Worm (Caenorhabditis elegans): ENCODE data around the gene elt-2.

The elt-2 gene

DNA sequence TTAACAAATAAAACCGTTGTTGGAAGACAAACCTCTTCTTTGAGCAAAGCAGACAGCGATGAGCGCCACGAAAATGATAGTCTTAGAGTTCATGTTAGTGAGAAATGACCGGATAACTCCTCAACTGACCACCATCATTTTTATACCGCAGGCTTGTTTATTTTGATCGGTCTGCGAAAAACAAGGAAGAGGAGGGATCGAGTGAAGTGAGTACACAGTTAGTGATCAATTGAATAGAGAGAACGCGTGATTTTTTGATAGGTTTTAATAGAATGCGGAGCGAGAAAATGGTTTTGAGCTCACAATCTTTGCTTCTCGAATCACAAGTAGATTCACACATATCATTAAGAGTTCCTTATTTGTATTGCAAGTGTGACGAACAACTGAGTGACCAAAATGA, 40.3 kb downstream of the elt-2 start, which contains the start of gene F14F3.4:
F14F3.4 (minus strand) TSS at position 101 of the 400 bp plus-strand sequence.
- TF ChIP-seq zag-1 (tag; optimal IDR thresholded peaks at IDR 0.05) (no peak), lin-11 (tag; optimal IDR thresholded peaks at IDR 0.05) (no peak), ztf-1 (GFP tag; conservative IDR thresholded peaks at IDR 0.05) (no peak), fos-1 (tag; optimal IDR thresholded peaks at IDR 0.05) (no peak), sem-4 (tag; optimal IDR thresholded peaks at IDR 0.05) (no peak), Y55F3AM.14 (GFP tag; optimal IDR thresholded peaks at IDR 0.05) (no peak), unc-62 (GFP tag; optimal IDR thresholded peaks at IDR 0.05) (no peak)

DNA sequence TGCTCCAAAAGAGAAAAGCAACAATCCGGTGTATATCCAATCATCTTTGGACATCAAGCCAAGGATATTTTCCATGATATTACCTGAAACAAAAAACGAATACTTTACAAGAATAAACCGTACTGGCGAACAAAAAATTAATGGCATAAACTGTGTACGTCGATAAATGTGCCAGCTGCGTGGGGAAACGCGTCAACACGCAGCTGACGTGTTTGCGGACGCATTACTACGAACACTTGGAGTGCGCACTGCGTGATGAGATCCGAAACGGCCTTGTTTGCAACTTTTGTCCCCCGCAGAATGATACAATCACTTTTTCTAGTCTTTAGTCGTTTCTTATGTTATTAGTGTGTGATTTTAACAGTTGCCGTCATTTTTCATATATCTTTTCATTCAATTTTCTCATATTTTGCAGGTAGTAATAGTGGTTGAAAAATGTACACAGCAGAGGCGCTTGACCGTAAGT, 43.5 kb downstream of the elt-2 start, which contains the start of the genes mboa-7 and git-1:
mboa-7 (minus strand) TSS at position 83 of the 466 bp plus-strand sequence.
git-1 (plus strand) TSS at position 416 of the 466 bp plus-strand sequence.
- TF ChIP-seq elt-3 (tag; optimal IDR thresholded peaks at IDR 0.05) (no peak), alr-1 (tag; optimal IDR thresholded peaks at IDR 0.05) (no peak), nhr-23 (tag; optimal IDR thresholded peaks at IDR 0.05) (no peak), crh-2 (tag; optimal IDR thresholded peaks at IDR 0.05) (peak; percentile 59), nhr-11 (tag; optimal IDR thresholded peaks at IDR 0.05) (no peak), mdl-1 (tag; optimal IDR thresholded peaks at IDR 0.05) (peak in 1 of 2 experiments; percentile 15), sma-9 (GFP tag; optimal IDR thresholded peaks at IDR 0.05) (peak; percentile 77), sma-9 (tag; optimal IDR thresholded peaks at IDR 0.05) (no peak), C34F6.9 (tag; optimal IDR thresholded peaks at IDR 0.05) (peak; percentile 42), nhr-77 (tag; optimal IDR thresholded peaks at IDR 0.05) (no peak), nhr-237 (tag; optimal IDR thresholded peaks at IDR 0.05) (no peak), lsy-2 (tag; optimal IDR thresholded peaks at IDR 0.05) (peak in 1 of 2 experiments; percentile 66), egl-27 (tag; optimal IDR thresholded peaks at IDR 0.05) (peak; percentile 6), zag-1 (tag; optimal IDR thresholded peaks at IDR 0.05) (no peak), ztf-11 (tag; optimal IDR thresholded peaks at IDR 0.05) (no peak), ceh-82 (tag; optimal IDR thresholded peaks at IDR 0.05) (no peak), blmp-1 (tag; optimal IDR thresholded peaks at IDR 0.05; ENCODE audit: insufficient read depth) (no peak), nhr-21 (tag; optimal IDR thresholded peaks at IDR 0.05) (peak; percentile 40), mab-5 (tag; optimal IDR thresholded peaks at IDR 0.05) (peak; percentile 26), elt-1 (tag; optimal IDR thresholded peaks at IDR 0.05) (no peak), aly-2 (tag; optimal IDR thresholded peaks at IDR 0.05) (no peak), dmd-4 (tag; optimal IDR thresholded peaks at IDR 0.05) (no peak), lin-39 (tag; optimal IDR thresholded peaks at IDR 0.05) (no peak), Y55F3AM.14 (GFP tag; optimal IDR thresholded peaks at IDR 0.05) (no peak), sma-3 (GFP tag; optimal IDR thresholded peaks at IDR 0.05) (peak; percentile 73), unc-55 (GFP tag; optimal IDR thresholded peaks at IDR 0.05) (peak; percentile 68), unc-39 (tag; optimal IDR thresholded peaks at IDR 0.05) (no peak), lin-13 (GFP tag; optimal IDR thresholded peaks at IDR 0.05) (peak; percentile 47), nhr-12 (tag; optimal IDR thresholded peaks at IDR 0.05) (no peak), skn-1 (tag; optimal IDR thresholded peaks at IDR 0.05) (no peak), F13H6.1 (tag; optimal IDR thresholded peaks at IDR 0.05) (peak; percentile 56), ztf-4 (tag; optimal IDR thresholded peaks at IDR 0.05) (no peak), ZK546.5 (tag; optimal IDR thresholded peaks at IDR 0.05) (no peak), unc-62 (GFP tag; optimal IDR thresholded peaks at IDR 0.05) (no peak), ama-1 (optimal IDR thresholded peaks at IDR 0.05) (no peak), ztf-1 (GFP tag; conservative IDR thresholded peaks at IDR 0.05) (no peak), sem-4 (tag; optimal IDR thresholded peaks at IDR 0.05) (peak; percentile 43), peb-1 (tag; optimal IDR thresholded peaks at IDR 0.05) (no peak), nhr-6 (tag; optimal IDR thresholded peaks at IDR 0.05) (no peak), nhr-25 (tag; optimal IDR thresholded peaks at IDR 0.05) (no peak), fos-1 (tag; optimal IDR thresholded peaks at IDR 0.05) (peak; percentile 53), mbf-1 (tag; optimal IDR thresholded peaks at IDR 0.05) (no peak), snpc-4 (tag; optimal IDR thresholded peaks at IDR 0.05) (no peak), R02D3.7 (tag; optimal IDR thresholded peaks at IDR 0.05) (no peak), ceh-16 (tag; optimal IDR thresholded peaks at IDR 0.05) (peak; percentile 29), gmeb-1 (tag; optimal IDR thresholded peaks at IDR 0.05) (peak; percentile 57), lin-11 (tag; optimal IDR thresholded peaks at IDR 0.05) (peak; percentile 40), nhr-10 (tag; optimal IDR thresholded peaks at IDR 0.05) (no peak), nhr-129 (tag; optimal IDR thresholded peaks at IDR 0.05) (peak; percentile 68)

All from whole organism, L2 larva.